Fruit fly (Drosophila melanogaster): ENCODE measurements around the gene CG15734.
"Not testable (repeated sequence)": the region's sequence is repeated elsewhere in the genome, so short reads cannot be mapped to it uniquely, and the experiment has no call there.

The CG15734 gene

dm6 chrX:12086925-12087324 is at the start of gene CG15734:
Gene CG15734, minus strand, starts transcription at chrX:12087025.
- TF ChIP-seq CTCF, CG8478 (optimal IDR thresholded peaks at IDR 0.05): not testable (repeated sequence)

dm6 chrX:12128045-12128444 is 41.2 kb upstream of the CG15734 start:
- TF ChIP-seq CG8478 (optimal IDR thresholded peaks at IDR 0.05) (no peak), CTCF (optimal IDR thresholded peaks at IDR 0.05) (no peak)

DNA sequence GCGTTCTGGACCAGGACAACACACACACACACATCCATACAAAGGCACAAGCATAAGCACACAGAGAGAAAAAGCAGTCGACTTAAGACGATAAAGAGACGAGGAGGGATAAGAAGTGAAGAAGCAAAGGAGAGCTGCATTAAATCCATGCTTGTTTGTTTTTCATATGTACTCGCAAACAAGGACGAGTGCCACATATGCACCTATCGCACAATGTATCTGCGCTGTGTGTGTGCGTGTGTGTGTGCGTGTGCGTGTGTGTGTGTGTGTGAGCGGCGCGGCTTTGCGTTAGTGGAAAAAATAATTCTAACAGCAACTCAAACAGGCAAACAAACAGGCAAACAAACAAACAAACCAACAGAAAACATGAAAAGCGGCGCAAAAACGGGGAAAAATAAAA is 32.5 kb upstream of the CG15734 start:
- TF ChIP-seq CG8478 (optimal IDR thresholded peaks at IDR 0.05) (no peak), CTCF (optimal IDR thresholded peaks at IDR 0.05) (no peak)

dm6 chrX:12106900-12107299 is 20.1 kb upstream of the CG15734 start, which contains the start of gene CG2750:
Gene CG2750, plus strand, starts transcription at chrX:12107200.
- TF ChIP-seq CG8478 (optimal IDR thresholded peaks at IDR 0.05) (no peak), CTCF (optimal IDR thresholded peaks at IDR 0.05) (no peak)

- TF ChIP-seq CTCF (optimal IDR thresholded peaks at IDR 0.05) (peak in 1 of 2 experiments; percentile 54), CG8478 (optimal IDR thresholded peaks at IDR 0.05) (no peak)
Observed at dm6 chrX:12104219-12104618, 17.4 kb upstream of the CG15734 start.

DNA sequence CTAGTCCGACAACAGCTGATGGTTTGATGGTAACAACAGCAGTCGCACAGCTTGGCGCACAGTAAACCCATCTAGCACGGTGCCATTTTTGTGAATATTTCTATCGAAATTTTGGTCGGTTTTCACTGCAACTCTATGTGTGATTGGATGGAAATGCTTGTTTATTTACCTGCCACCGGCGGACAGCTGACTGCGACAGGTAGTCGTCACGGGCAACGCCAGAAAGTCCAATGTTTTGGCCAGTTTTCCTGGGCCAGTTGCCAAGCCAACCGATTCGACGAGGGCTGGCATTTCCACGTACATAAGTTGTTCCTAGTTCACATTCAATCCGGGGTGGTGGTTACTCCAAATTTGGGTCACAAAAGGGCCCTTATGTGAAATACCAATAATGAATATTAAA is 16.9 kb upstream of the CG15734 start, which contains the start of gene CG11356:
Gene CG11356, minus strand, starts transcription at position 101 of the 400 bp plus-strand sequence.
- TF ChIP-seq CTCF (optimal IDR thresholded peaks at IDR 0.05) (no peak), CG8478 (optimal IDR thresholded peaks at IDR 0.05) (no peak)

DNA sequence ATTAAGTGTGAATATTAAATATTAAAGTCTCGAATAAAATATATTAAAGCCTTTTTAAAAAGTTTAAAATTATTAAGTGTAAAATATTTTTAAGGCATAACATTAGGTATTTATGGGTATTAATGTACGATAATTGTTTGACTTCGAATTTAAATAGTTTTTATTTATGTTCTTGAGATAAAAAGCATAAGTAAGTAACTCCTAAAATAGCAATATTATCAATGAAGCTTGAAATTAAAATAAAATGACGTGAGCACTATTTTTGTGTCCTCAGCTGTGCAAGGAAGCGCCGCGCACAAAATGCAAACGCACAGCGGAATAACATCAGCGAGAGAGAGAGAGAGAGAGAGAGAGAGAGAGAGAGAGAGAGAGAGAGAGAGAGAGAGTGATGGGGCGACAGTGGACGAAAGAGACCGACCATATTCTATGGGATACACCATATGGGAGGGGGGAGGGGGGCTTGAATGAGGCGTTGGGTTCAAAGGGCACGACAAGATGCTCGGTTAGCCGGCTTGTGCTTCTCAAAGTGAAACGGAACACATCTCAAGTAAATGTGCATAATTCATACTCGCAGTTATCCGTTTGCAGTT is 3.5 kb upstream of the CG15734 start:
- no peak for TF ChIP-seq CG8478 (optimal IDR thresholded peaks at IDR 0.05)
- TF ChIP-seq CTCF (optimal IDR thresholded peaks at IDR 0.05), result no peak

dm6 chrX:12085694-12086093 is 1.1 kb downstream of the CG15734 start:
- TF ChIP-seq CG8478 (optimal IDR thresholded peaks at IDR 0.05) (no peak), CTCF (optimal IDR thresholded peaks at IDR 0.05) (no peak)

DNA sequence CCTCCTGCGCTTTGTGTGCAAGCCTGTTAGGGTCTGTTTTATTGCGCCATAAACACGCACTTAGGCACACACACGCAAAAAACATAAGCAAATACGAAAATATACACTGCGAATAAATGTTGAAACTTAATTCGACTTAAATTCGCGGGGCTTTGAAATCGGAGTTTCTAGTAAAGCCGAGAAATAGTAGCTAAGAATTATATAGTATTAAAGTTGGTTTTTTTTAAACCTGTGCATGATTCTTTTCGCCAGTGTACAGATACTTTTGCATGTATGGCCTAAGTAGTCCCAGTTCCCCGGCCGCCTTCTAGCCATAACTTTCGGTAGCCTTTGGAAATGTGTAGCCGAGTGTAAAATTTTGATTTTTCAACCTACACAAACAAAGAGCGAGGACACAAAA is 2.4 kb downstream of the CG15734 start:
- no peak for TF ChIP-seq CTCF (optimal IDR thresholded peaks at IDR 0.05)
- TF ChIP-seq CG8478 (optimal IDR thresholded peaks at IDR 0.05), result no peak

dm6 chrX:12082244-12082643 is 4.6 kb downstream of the CG15734 start:
- TF ChIP-seq CG8478 (optimal IDR thresholded peaks at IDR 0.05), result no peak
- no peak for TF ChIP-seq CTCF (optimal IDR thresholded peaks at IDR 0.05)

DNA sequence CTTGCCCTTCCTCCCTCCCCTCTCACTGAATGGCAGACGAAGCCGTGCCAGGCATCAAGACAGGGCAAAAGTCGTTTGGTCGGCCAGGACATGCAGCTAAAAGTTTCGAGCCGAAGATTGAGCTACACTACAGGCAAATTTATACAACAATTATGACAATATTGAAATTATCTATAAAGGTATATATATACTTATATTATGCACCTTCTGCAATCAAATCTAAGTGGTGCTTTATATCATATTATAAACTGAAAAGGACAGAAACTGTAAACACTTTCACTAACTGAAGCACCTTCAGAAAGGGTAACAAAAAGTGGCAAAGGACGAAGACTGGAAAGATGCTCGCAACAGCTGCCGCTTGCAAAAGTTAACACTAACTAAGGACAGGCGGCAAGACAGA is 10.6 kb downstream of the CG15734 start:
- no peak for TF ChIP-seq CG8478 (optimal IDR thresholded peaks at IDR 0.05)
- no peak for TF ChIP-seq CTCF (optimal IDR thresholded peaks at IDR 0.05)

- TF ChIP-seq CTCF (optimal IDR thresholded peaks at IDR 0.05) (no peak), CG8478 (optimal IDR thresholded peaks at IDR 0.05) (no peak)
Observed at dm6 chrX:12075569-12075968, 11.3 kb downstream of the CG15734 start.

DNA sequence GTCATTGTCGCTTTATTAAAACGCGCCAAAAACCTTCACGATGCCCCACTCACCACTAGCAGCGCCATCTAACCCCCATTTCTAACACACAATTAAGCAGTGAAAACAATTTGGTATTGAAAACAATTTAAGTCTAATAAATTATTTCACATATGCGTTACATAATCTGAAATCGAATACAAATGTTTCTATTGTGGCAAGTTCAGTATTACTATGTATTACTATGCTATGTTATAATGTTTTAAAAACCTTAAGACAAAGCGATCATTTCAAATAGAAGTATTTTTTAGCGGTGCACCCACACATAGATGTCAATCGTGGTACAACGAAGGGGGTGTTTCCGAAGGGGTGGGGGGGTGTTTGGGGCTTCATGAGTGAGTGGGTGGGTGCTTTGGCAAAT is 13.2 kb downstream of the CG15734 start:
- TF ChIP-seq CTCF (optimal IDR thresholded peaks at IDR 0.05) (no peak), CG8478 (optimal IDR thresholded peaks at IDR 0.05) (no peak)

- TF ChIP-seq CTCF (optimal IDR thresholded peaks at IDR 0.05) (no peak), CG8478 (optimal IDR thresholded peaks at IDR 0.05) (no peak)
Observed at dm6 chrX:12072718-12073117, 14.1 kb downstream of the CG15734 start, which contains the start of gene moon. Gene moon, minus strand, starts transcription at chrX:12072818.

- TF ChIP-seq CG8478 (optimal IDR thresholded peaks at IDR 0.05) (no peak), CTCF (optimal IDR thresholded peaks at IDR 0.05) (no peak)
Observed at dm6 chrX:12070137-12070536, 16.7 kb downstream of the CG15734 start, which contains the start of gene CG34323. Gene CG34323, plus strand, starts transcription at chrX:12070437.

DNA sequence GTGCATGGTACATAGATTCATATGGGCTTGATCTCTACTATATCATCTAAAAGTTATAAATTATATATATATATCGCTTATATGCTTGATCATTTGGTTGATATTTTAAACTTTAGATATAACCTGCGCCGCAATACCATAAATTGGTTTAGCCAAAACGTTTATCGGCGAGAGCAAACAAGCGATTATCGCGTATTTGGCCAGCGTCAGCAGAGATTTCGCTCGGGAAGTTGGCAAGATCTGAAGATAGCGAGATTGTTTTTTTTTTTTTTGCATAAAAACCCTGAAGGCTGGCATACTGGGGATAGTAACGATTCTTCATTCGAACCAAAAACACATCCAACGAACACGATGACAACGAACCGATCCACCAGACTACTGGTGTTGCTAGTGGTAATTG is 27.3 kb downstream of the CG15734 start, which contains the start of gene Muc11A:
Gene Muc11A, plus strand, starts transcription at position 301 of the 400 bp plus-strand sequence.
- no peak for TF ChIP-seq CTCF (optimal IDR thresholded peaks at IDR 0.05)
- TF ChIP-seq CG8478 (optimal IDR thresholded peaks at IDR 0.05), result no peak

- TF ChIP-seq CTCF (optimal IDR thresholded peaks at IDR 0.05), result no peak
- TF ChIP-seq CG8478 (optimal IDR thresholded peaks at IDR 0.05), result no peak
Observed at dm6 chrX:12056535-12056934, 30.3 kb downstream of the CG15734 start, which contains the start of gene Uch-L5R. Gene Uch-L5R, minus strand, starts transcription at chrX:12056635.
